Worm (Caenorhabditis elegans): ENCODE measurements around the gene C56G2.4.

ce11 chrIII:6356764-6357163 is 25.2 kb downstream of the C56G2.4 start:
- TF ChIP-seq fkh-2 (tag; optimal IDR thresholded peaks at IDR 0.05), result no peak
- peak; percentile 11 for TF ChIP-seq ama-1 (optimal IDR thresholded peaks at IDR 0.05)
- no peak for TF ChIP-seq ceh-16 (tag; optimal IDR thresholded peaks at IDR 0.05)
- no peak for TF ChIP-seq zag-1 (tag; optimal IDR thresholded peaks at IDR 0.05)
- no peak for TF ChIP-seq fos-1 (tag; optimal IDR thresholded peaks at IDR 0.05)
- TF ChIP-seq aly-2 (tag; optimal IDR thresholded peaks at IDR 0.05), result no peak
- TF ChIP-seq nhr-12 (tag; optimal IDR thresholded peaks at IDR 0.05), result no peak
- no peak for TF ChIP-seq pqm-1 (tag; optimal IDR thresholded peaks at IDR 0.05)
- no peak for TF ChIP-seq ztf-11 (tag; optimal IDR thresholded peaks at IDR 0.05)
- no peak for TF ChIP-seq lin-15B (tag; optimal IDR thresholded peaks at IDR 0.05)
- no peak for TF ChIP-seq fkh-10 (GFP tag; optimal IDR thresholded peaks at IDR 0.05)
- no peak for TF ChIP-seq nhr-77 (tag; optimal IDR thresholded peaks at IDR 0.05)
- no peak for TF ChIP-seq elt-3 (tag; optimal IDR thresholded peaks at IDR 0.05)
- TF ChIP-seq R02D3.7 (tag; optimal IDR thresholded peaks at IDR 0.05), result no peak
